Fruit fly (Drosophila melanogaster) whole organism, embryonic: ENCODE results near the gene LManV.
A peak's percentile ranks its signal among the peaks of the same experiment; 100 is the strongest.

Experiments used
- B-H2 ChIP-seq: fragments of 200-800 bp; sonication (Bioruptor generic); optimal IDR thresholded peaks from 2 replicates; lab custom pipeline; 2018; ENCODE audit warnings: missing biosample characterization, mild to moderate bottlenecking, missing genetic modification characterization
- CG11504 ChIP-seq: fragments of 200-800 bp; sonication (Bioruptor generic); optimal IDR thresholded peaks from 3 replicates; lab custom pipeline; 2019; ENCODE audit warnings: missing biosample characterization, mild to moderate bottlenecking, missing genetic modification characterization, moderate library complexity
- CG11723 ChIP-seq: fragments of 200-800 bp; sonication (Bioruptor generic); optimal IDR thresholded peaks from 2 replicates; lab custom pipeline; 2017; ENCODE audit warnings: missing biosample characterization, mild to moderate bottlenecking, missing genetic modification characterization
- CG12104 ChIP-seq: fragments of 200-800 bp; sonication (Bioruptor generic); optimal IDR thresholded peaks from 3 replicates; lab custom pipeline; 2016; ENCODE audit warnings: missing biosample characterization, missing genetic modification characterization
- CG12219 ChIP-seq: fragments of 200-800 bp; sonication (Bioruptor generic); optimal IDR thresholded peaks from 3 replicates; lab custom pipeline; 2018; ENCODE audit warnings: missing biosample characterization, mild to moderate bottlenecking, missing genetic modification characterization
- CG14014 ChIP-seq: fragments of 200-800 bp; sonication (Bioruptor generic); IDR thresholded peaks from 2 replicates; pipeline ENCODE4 v1.3.6; 2022; ENCODE audit warnings: missing biosample characterization, missing genetic modification characterization
- CG14441 ChIP-seq: fragments of 200-800 bp; sonication (Bioruptor generic); IDR thresholded peaks from 2 replicates; pipeline ENCODE4 v1.3.6; 2022; ENCODE audit warnings: missing biosample characterization, missing genetic modification characterization
- CG1529 ChIP-seq: fragments of 200-800 bp; sonication (Bioruptor generic); optimal IDR thresholded peaks from 3 replicates; lab custom pipeline; 2018; ENCODE audit warnings: missing biosample characterization, missing genetic modification characterization
- CG16813 ChIP-seq: fragments of 200-800 bp; sonication (Bioruptor generic); IDR thresholded peaks from 3 replicates; pipeline ENCODE4 v1.3.6; 2022; ENCODE audit warnings: missing biosample characterization, missing genetic modification characterization; ENCODE audit not compliant: partially characterized antibody
- CG17802 ChIP-seq: fragments of 200-800 bp; sonication (Bioruptor generic); optimal IDR thresholded peaks from 2 replicates; lab custom pipeline; 2018; ENCODE audit warnings: missing biosample characterization, mild to moderate bottlenecking, missing genetic modification characterization, moderate library complexity
- CG1792 ChIP-seq: fragments of 200-800 bp; sonication (Bioruptor generic); optimal IDR thresholded peaks from 2 replicates; lab custom pipeline; 2016; ENCODE audit warnings: missing biosample characterization, missing genetic modification characterization
- CG2202 ChIP-seq: fragments of 200-800 bp; sonication (Bioruptor generic); optimal IDR thresholded peaks from 2 replicates; lab custom pipeline; 2018; ENCODE audit warnings: missing biosample characterization, mild to moderate bottlenecking, missing genetic modification characterization
- CG3407 ChIP-seq: fragments of 200-800 bp; sonication (Bioruptor generic); optimal IDR thresholded peaks from 2 replicates; lab custom pipeline; 2018; ENCODE audit warnings: missing biosample characterization, mild to moderate bottlenecking, missing genetic modification characterization
- CG34422 ChIP-seq: fragments of 200-800 bp; sonication (Bioruptor generic); IDR thresholded peaks from 3 replicates; pipeline ENCODE4 v1.3.6; 2022; ENCODE audit warnings: missing biosample characterization, missing genetic modification characterization
- CG5953 ChIP-seq: fragments of 200-800 bp; sonication (Bioruptor generic); IDR thresholded peaks from 2 replicates; pipeline ENCODE4 v1.3.6; 2022; ENCODE audit warnings: missing biosample characterization, missing genetic modification characterization
- CG6854 ChIP-seq: fragments of 200-800 bp; sonication (Bioruptor generic); optimal IDR thresholded peaks from 3 replicates; lab custom pipeline; 2017; ENCODE audit warnings: missing biosample characterization, mild to moderate bottlenecking, missing genetic modification characterization
- CG7963 ChIP-seq: fragments of 200-800 bp; sonication (Bioruptor generic); IDR thresholded peaks from 3 replicates; pipeline ENCODE4 v1.3.6; 2022; ENCODE audit warnings: missing biosample characterization, missing genetic modification characterization; ENCODE audit not compliant: partially characterized antibody
- Gsc ChIP-seq: fragments of 200-800 bp; sonication (Bioruptor generic); IDR thresholded peaks from 2 replicates; pipeline ENCODE4 v1.3.6; 2022; ENCODE audit warnings: missing biosample characterization, missing genetic modification characterization
- HLH3B ChIP-seq: fragments of 200-800 bp; sonication (Bioruptor generic); IDR thresholded peaks from 2 replicates; pipeline ENCODE4 v1.3.6; 2022; ENCODE audit warnings: missing biosample characterization, missing genetic modification characterization
- Hr78 ChIP-seq, 2 experiments: fragments of 200-800 bp in 1 of 2; fragments of >200 bp in 1 of 2; sonication (Bioruptor generic) in 1 of 2; optimal IDR thresholded peaks; 2 replicates each; lab custom pipeline; 2017 to 2019; ENCODE audit warnings: missing biosample characterization in 2 of 2, missing genetic modification characterization in 2 of 2, mild to moderate bottlenecking in 1 of 2, moderate library complexity in 1 of 2
- Lim3 ChIP-seq: fragments of 200-800 bp; sonication (Bioruptor generic); IDR thresholded peaks from 2 replicates; pipeline ENCODE4 v1.3.6; 2022; ENCODE audit warnings: missing biosample characterization, missing genetic modification characterization
- MESR4 ChIP-seq: fragments of 200-800 bp; sonication (Bioruptor generic); optimal IDR thresholded peaks from 2 replicates; lab custom pipeline; 2018; ENCODE audit warnings: missing biosample characterization, mild to moderate bottlenecking, missing genetic modification characterization, moderate library complexity
- MTF-1 ChIP-seq: fragments of 200-800 bp; sonication (Bioruptor generic); optimal IDR thresholded peaks from 2 replicates; lab custom pipeline; 2018; ENCODE audit warnings: missing biosample characterization, mild to moderate bottlenecking, missing genetic modification characterization, borderline replicate concordance
- Mes4 ChIP-seq: fragments of 200-800 bp; sonication (Bioruptor generic); optimal IDR thresholded peaks from 2 replicates; lab custom pipeline; 2016; ENCODE audit warnings: missing biosample characterization, missing genetic modification characterization
- Six4 ChIP-seq: fragments of 200-800 bp; sonication (Bioruptor generic); optimal IDR thresholded peaks from 2 replicates; lab custom pipeline; 2016; ENCODE audit warnings: missing biosample characterization, missing genetic modification characterization
- Spps ChIP-seq: fragments of 200-800 bp; sonication (Bioruptor generic); optimal IDR thresholded peaks from 2 replicates; lab custom pipeline; 2018; ENCODE audit warnings: missing biosample characterization, mild to moderate bottlenecking, missing genetic modification characterization
- Sry-δ ChIP-seq: fragments of 200-800 bp; sonication (Bioruptor generic); optimal IDR thresholded peaks from 2 replicates; lab custom pipeline; 2016; ENCODE audit warnings: missing biosample characterization, missing genetic modification characterization
- Taf1 ChIP-seq: fragments of 200-800 bp; sonication (Bioruptor generic); IDR thresholded peaks from 2 replicates; pipeline ENCODE4 v1.3.6; 2022; ENCODE audit warnings: missing biosample characterization, missing genetic modification characterization
- Tbp ChIP-seq: fragments of >200 bp; optimal IDR thresholded peaks from 2 replicates; lab custom pipeline; 2018; ENCODE audit warnings: missing biosample characterization, missing genetic modification characterization
- Xbp1 ChIP-seq: fragments of 200-800 bp; sonication (Bioruptor generic); optimal IDR thresholded peaks from 3 replicates; lab custom pipeline; 2016; ENCODE audit warnings: missing biosample characterization, mild to moderate bottlenecking, missing genetic modification characterization
- bab2 ChIP-seq: fragments of 200-800 bp; sonication (Bioruptor generic); optimal IDR thresholded peaks from 2 replicates; lab custom pipeline; 2016; ENCODE audit warnings: missing biosample characterization, missing genetic modification characterization
- fd96Cb ChIP-seq: fragments of 200-800 bp; sonication (Bioruptor generic); optimal IDR thresholded peaks from 2 replicates; lab custom pipeline; 2018; ENCODE audit warnings: missing biosample characterization, mild to moderate bottlenecking, missing genetic modification characterization, moderate library complexity
- ftz-f1 ChIP-seq: fragments of 200-800 bp; sonication (Bioruptor generic); optimal IDR thresholded peaks from 2 replicates; lab custom pipeline; 2016; ENCODE audit warnings: missing biosample characterization, missing genetic modification characterization
- gem ChIP-seq: fragments of 200-800 bp; sonication (Bioruptor generic); optimal IDR thresholded peaks from 2 replicates; lab custom pipeline; 2019; ENCODE audit warnings: missing biosample characterization, mild to moderate bottlenecking, missing genetic modification characterization, moderate library complexity
- gsb ChIP-seq: fragments of 200-800 bp; sonication (Bioruptor generic); IDR thresholded peaks from 2 replicates; pipeline ENCODE4 v1.3.6; 2022; ENCODE audit warnings: missing biosample characterization, missing genetic modification characterization
- gsb-n ChIP-seq: fragments of 200-800 bp; sonication (Bioruptor generic); optimal IDR thresholded peaks from 3 replicates; lab custom pipeline; 2018; ENCODE audit warnings: missing biosample characterization, mild to moderate bottlenecking, missing genetic modification characterization
- gt ChIP-seq: fragments of 200-800 bp; sonication (Bioruptor generic); IDR thresholded peaks from 2 replicates; pipeline ENCODE4 v1.3.6; 2022; ENCODE audit warnings: missing biosample characterization, missing genetic modification characterization
- h ChIP-seq: fragments of >200 bp; optimal IDR thresholded peaks from 2 replicates; lab custom pipeline; 2017
- hb ChIP-seq: fragments of 200-800 bp; sonication (Bioruptor generic); IDR thresholded peaks from 3 replicates; pipeline ENCODE4 v1.3.6; 2022; ENCODE audit warnings: missing biosample characterization, missing genetic modification characterization; ENCODE audit not compliant: partially characterized antibody
- ken ChIP-seq: fragments of 200-800 bp; sonication (Bioruptor generic); IDR thresholded peaks from 3 replicates; pipeline ENCODE4 v1.3.6; 2022; ENCODE audit warnings: missing biosample characterization, missing genetic modification characterization
- klu ChIP-seq: fragments of 200-800 bp; sonication (Bioruptor generic); IDR thresholded peaks from 2 replicates; pipeline ENCODE4 v1.3.6; 2022; ENCODE audit warnings: missing biosample characterization, missing genetic modification characterization
- kni ChIP-seq: fragments of 200-800 bp; sonication (Bioruptor generic); optimal IDR thresholded peaks from 3 replicates; lab custom pipeline; 2017; ENCODE audit warnings: mild to moderate bottlenecking, missing biosample characterization, missing genetic modification reagents, missing genetic modification characterization
- mld ChIP-seq: fragments of 200-800 bp; sonication (Bioruptor generic); IDR thresholded peaks from 3 replicates; pipeline ENCODE4 v1.3.6; 2022; ENCODE audit warnings: missing biosample characterization, missing genetic modification characterization; ENCODE audit not compliant: partially characterized antibody
- nmo ChIP-seq: fragments of 200-800 bp; sonication (Bioruptor generic); optimal IDR thresholded peaks from 2 replicates; lab custom pipeline; 2018; ENCODE audit warnings: missing biosample characterization, mild to moderate bottlenecking, missing genetic modification characterization, moderate library complexity
- onecut ChIP-seq: fragments of 200-800 bp; sonication (Bioruptor generic); IDR thresholded peaks from 2 replicates; pipeline ENCODE4 v1.3.6; 2022; ENCODE audit warnings: missing biosample characterization, missing genetic modification characterization
- pnt ChIP-seq: fragments of 200-800 bp; sonication (Bioruptor generic); optimal IDR thresholded peaks from 3 replicates; lab custom pipeline; 2016; ENCODE audit warnings: missing biosample characterization, missing genetic modification characterization
- ro ChIP-seq: fragments of 200-800 bp; sonication (Bioruptor generic); IDR thresholded peaks from 2 replicates; pipeline ENCODE4 v1.3.6; 2022; ENCODE audit warnings: missing biosample characterization, missing genetic modification characterization
- slbo ChIP-seq: fragments of 200-800 bp; sonication (Bioruptor generic); IDR thresholded peaks from 2 replicates; pipeline ENCODE4 v1.3.6; 2022; ENCODE audit warnings: missing biosample characterization, missing genetic modification characterization
- so ChIP-seq: fragments of 200-800 bp; sonication (Bioruptor generic); IDR thresholded peaks from 3 replicates; pipeline ENCODE4 v1.3.6; 2022; ENCODE audit warnings: missing biosample characterization, missing genetic modification characterization
- trh ChIP-seq: fragments of 200-800 bp; sonication (Bioruptor generic); optimal IDR thresholded peaks from 2 replicates; lab custom pipeline; 2016; ENCODE audit warnings: missing biosample characterization, missing genetic modification characterization
- z ChIP-seq: fragments of 200-800 bp; sonication (Bioruptor generic); IDR thresholded peaks from 3 replicates; pipeline ENCODE4 v1.3.6; 2022; ENCODE audit warnings: missing biosample characterization, missing genetic modification characterization
- zen ChIP-seq: fragments of 200-800 bp; sonication (Bioruptor generic); optimal IDR thresholded peaks from 3 replicates; lab custom pipeline; 2018; ENCODE audit warnings: missing biosample characterization, mild to moderate bottlenecking, missing genetic modification characterization, moderate library complexity

Gene LManV

dm6 chr2L:8732702-8733101 lies 43.4 kb downstream of the LManV start (continued):
- TF ChIP-seq CG1792 (GFP tag; lab: Kevin White, UChicago) (no peak), CG12104 (no peak), CG12219 (GFP tag; lab: Kevin White, UChicago) (no peak), MTF-1 (no peak), Gsc (GFP tag; lab: Robert Waterston, UW) (no peak), gsb-n (no peak), hb (GFP tag; lab: Robert Waterston, UW) (no peak), HLH3B (GFP tag; lab: Robert Waterston, UW) (peak; percentile 61; the same call in 1 of the 2 replicates), so (peak; percentile 53; the same call in 2 of the 3 replicates), CG1529 (GFP tag; lab: Kevin White, UChicago) (no peak), Six4 (GFP tag; lab: Kevin White, UChicago) (no peak), fd96Cb (peak; percentile 15), CG7963 (GFP tag; lab: Robert Waterston, UW) (no peak), Mes4 (GFP tag; lab: Kevin White, UChicago) (no peak), gt (GFP tag; lab: Robert Waterston, UW) (no peak), CG17802 (tag; lab: Kevin White, UChicago) (no peak), MESR4 (no peak), mld (GFP tag; lab: Robert Waterston, UW) (no peak), zen (tag; lab: Kevin White, UChicago) (no peak), kni (GFP tag; lab: Kevin White, UChicago) (no peak), Hr78 (GFP tag; optimal IDR thresholded peaks at IDR 0.05; lab: Kevin White, UChicago) (no peak), CG16813 (no peak), trh (GFP tag; lab: Kevin White, UChicago) (peak; percentile 18), Lim3 (GFP tag; lab: Robert Waterston, UW) (no peak), onecut (GFP tag; lab: Robert Waterston, UW) (no peak), Spps (tag; lab: Kevin White, UChicago) (no peak), CG3407 (GFP tag; lab: Kevin White, UChicago) (no peak), CG14014 (GFP tag; lab: Robert Waterston, UW) (no peak), Tbp (GFP tag; lab: Kevin White, UChicago) (no peak), ken (GFP tag; lab: Robert Waterston, UW) (no peak), CG6854 (GFP tag; lab: Kevin White, UChicago) (no peak), slbo (0 out of 2 replicates have a peak, but pooled peaks have one; percentile 35), nmo (GFP tag; lab: Kevin White, UChicago) (peak; percentile 29), klu (GFP tag; lab: Robert Waterston, UW) (no peak), CG14441 (GFP tag; lab: Robert Waterston, UW) (peak; percentile 62; the same call in 1 of the 2 replicates), CG5953 (GFP tag; lab: Robert Waterston, UW) (no peak), z (GFP tag; lab: Robert Waterston, UW) (no peak), CG11723 (GFP tag; lab: Kevin White, UChicago) (no peak), Sry-δ (GFP tag; lab: Kevin White, UChicago) (no peak), B-H2 (GFP tag; lab: Kevin White, UChicago) (no peak), Xbp1 (GFP tag; lab: Kevin White, UChicago) (peak; percentile 2), bab2 (peak; percentile 24), Taf1 (no peak), gem (tag; lab: Kevin White, UChicago) (peak; percentile 56), CG2202 (tag; lab: Kevin White, UChicago) (no peak), ro (GFP tag; lab: Robert Waterston, UW) (no peak), h (lab: Kevin White, UChicago) (no peak), CG34422 (no peak), pnt (GFP tag; lab: Kevin White, UChicago) (peak; percentile 18), ftz-f1 (no peak), CG11504 (tag; lab: Kevin White, UChicago) (peak; percentile 65), gsb (GFP tag; lab: Robert Waterston, UW) (no peak)
